Worm (Caenorhabditis elegans) whole organism, mixed stage, embryonic: ENCODE results near the gene nep-20.

Experiments used
- M03D4.4 ChIP-seq: sonication (generic microtip); optimal IDR thresholded peaks from 2 replicates; lab custom pipeline; 2017; ENCODE audit warnings: mild to moderate bottlenecking, missing genetic modification characterization, missing compliant biosample characterization
- blmp-1 ChIP-seq: fragments of 150-350 bp; optimal IDR thresholded peaks from 2 replicates; lab custom pipeline; 2014; ENCODE audit warnings: missing biosample characterization, missing genetic modification characterization
- ces-1 ChIP-seq: fragments of 150-350 bp; optimal IDR thresholded peaks from 2 replicates; lab custom pipeline; 2014; ENCODE audit warnings: missing biosample characterization, missing genetic modification reagents, missing genetic modification characterization
- cnd-1 ChIP-seq: fragments of 200-800 bp; sonication (Bioruptor generic); optimal IDR thresholded peaks from 2 replicates; lab custom pipeline; 2018; ENCODE audit warnings: mild to moderate bottlenecking, missing genetic modification characterization, missing compliant biosample characterization
- elt-1 ChIP-seq: sonication (generic microtip); optimal IDR thresholded peaks from 2 replicates; lab custom pipeline; 2017; ENCODE audit warnings: missing genetic modification characterization, mild to moderate bottlenecking, missing compliant biosample characterization, antibody characterized with exemption, moderate library complexity, borderline replicate concordance; ENCODE audit not compliant: insufficient read depth
- lin-32 ChIP-seq: fragments of 200-800 bp; sonication (Bioruptor generic); optimal IDR thresholded peaks from 2 replicates; lab custom pipeline; 2018; ENCODE audit warnings: mild to moderate bottlenecking, missing genetic modification characterization, missing compliant biosample characterization
- mep-1 ChIP-seq: fragments of 150-350 bp; optimal IDR thresholded peaks from 2 replicates; lab custom pipeline; 2017; ENCODE audit warnings: missing biosample characterization, missing genetic modification reagents, missing genetic modification characterization, inconsistent platforms
- nhr-237 ChIP-seq: fragments of 150-350 bp; optimal IDR thresholded peaks from 2 replicates; lab custom pipeline; 2014; ENCODE audit warnings: missing biosample characterization, missing genetic modification characterization
- pha-4 ChIP-seq: fragments of 150-350 bp; optimal IDR thresholded peaks from 2 replicates; lab custom pipeline; 2018; ENCODE audit warnings: missing biosample characterization, missing genetic modification reagents, missing genetic modification characterization
- snpc-4 ChIP-seq: fragments of 150-350 bp; optimal IDR thresholded peaks from 2 replicates; lab custom pipeline; 2014; ENCODE audit warnings: missing biosample characterization, missing genetic modification characterization
- tbx-8 ChIP-seq: fragments of 200-800 bp; sonication (Bioruptor generic); optimal IDR thresholded peaks from 2 replicates; lab custom pipeline; 2018; ENCODE audit warnings: mild to moderate bottlenecking, missing genetic modification characterization, moderate library complexity, missing compliant biosample characterization
- unc-39 ChIP-seq: fragments of 150-350 bp; optimal IDR thresholded peaks from 2 replicates; lab custom pipeline; 2014; ENCODE audit warnings: missing biosample characterization, missing genetic modification characterization

DNA sequence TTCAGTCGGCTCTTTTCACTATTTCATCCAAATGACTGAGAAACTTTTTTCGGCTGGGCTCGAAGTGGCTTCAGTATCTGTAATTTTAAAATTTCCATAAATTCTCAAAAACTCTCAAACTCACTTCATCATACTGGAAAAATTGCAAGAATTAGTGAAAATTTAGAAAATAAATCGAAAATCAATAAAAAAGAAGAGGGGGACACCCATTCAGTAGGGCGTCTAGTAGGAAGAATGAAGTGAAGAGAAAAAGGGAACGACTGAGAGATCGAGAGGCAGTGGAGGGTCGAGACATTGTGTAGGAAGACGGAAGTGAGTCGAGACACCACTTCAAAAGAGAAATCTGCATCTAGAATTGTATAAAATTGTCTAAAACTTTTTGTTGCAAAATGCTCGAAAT lies 21.5 kb downstream of the nep-20 start:
- TF ChIP-seq elt-1 (no peak), cnd-1 (tag; lab: Kevin White, UChicago) (no peak), tbx-8 (no peak), nhr-237 (no peak), blmp-1 (no peak), ces-1 (peak; percentile 77), mep-1 (no peak), unc-39 (no peak), lin-32 (GFP tag; lab: Kevin White, UChicago) (no peak), pha-4 (tag; lab: Kevin White, UChicago) (no peak), snpc-4 (tag; lab: Kevin White, UChicago) (no peak), M03D4.4 (tag; lab: Kevin White, UChicago) (no peak)
